Worm (Caenorhabditis elegans) whole organism, L4 larva: ENCODE results near the gene nep-20.
A peak's percentile ranks its signal among the peaks of the same experiment; 100 is the strongest.

Experiments
- Y5F2A.4 ChIP-seq: fragments of 200-800 bp; sonication (Bioruptor generic); optimal IDR thresholded peaks from 2 replicates; lab custom pipeline; 2018; ENCODE audit warnings: mild to moderate bottlenecking, missing genetic modification characterization, missing compliant biosample characterization
- aha-1 ChIP-seq: fragments of 150-350 bp; peaks from one replicate; lab custom pipeline; 2014; ENCODE audit warnings: missing biosample characterization, missing genetic modification characterization
- attf-4 ChIP-seq: sonication (generic microtip); optimal IDR thresholded peaks from 3 replicates; lab custom pipeline; 2017; ENCODE audit warnings: missing biosample characterization, missing genetic modification characterization
- ceh-44 ChIP-seq: fragments of 200-800 bp; sonication (Bioruptor generic); IDR thresholded peaks from 2 replicates; pipeline ENCODE4 v1.3.6; 2022; ENCODE audit warnings: missing genetic modification reagents, missing genetic modification characterization, missing compliant biosample characterization
- ceh-82 ChIP-seq: sonication (generic microtip); optimal IDR thresholded peaks from 2 replicates; lab custom pipeline; 2017; ENCODE audit warnings: missing biosample characterization, missing genetic modification characterization
- ces-1 ChIP-seq: fragments of 150-350 bp; sonication (generic microtip); optimal IDR thresholded peaks from 4 replicates; lab custom pipeline; 2014; ENCODE audit warnings: missing biosample characterization, missing genetic modification reagents, missing genetic modification characterization
- cey-2 ChIP-seq: sonication (generic microtip); optimal IDR thresholded peaks from 3 replicates; lab custom pipeline; 2017; ENCODE audit warnings: missing genetic modification characterization, mild to moderate bottlenecking, missing compliant biosample characterization, antibody characterized with exemption, borderline replicate concordance; ENCODE audit not compliant: insufficient read depth
- ctbp-1 ChIP-seq: fragments of 200-800 bp; sonication (Bioruptor generic); IDR thresholded peaks from 2 replicates; pipeline ENCODE4 v1.3.6; 2022; ENCODE audit warnings: missing genetic modification reagents, missing genetic modification characterization, missing compliant biosample characterization
- daf-19 ChIP-seq: fragments of 200-800 bp; sonication (Bioruptor generic); conservative IDR thresholded peaks from 2 replicates; pipeline ENCODE4 v1.3.6; 2022; ENCODE audit warnings: missing genetic modification characterization, missing compliant biosample characterization
- dmd-9 ChIP-seq: fragments of 200-800 bp; sonication (Bioruptor generic); IDR thresholded peaks from 2 replicates; pipeline ENCODE4 v1.3.6; 2022; ENCODE audit warnings: missing genetic modification reagents, missing genetic modification characterization, missing compliant biosample characterization
- dpl-1 ChIP-seq: fragments of 150-350 bp; optimal IDR thresholded peaks from 2 replicates; lab custom pipeline; 2014; ENCODE audit warnings: missing biosample characterization, missing genetic modification reagents, missing genetic modification characterization
- egl-27 ChIP-seq: sonication (generic microtip); optimal IDR thresholded peaks from 3 replicates; lab custom pipeline; 2017; ENCODE audit warnings: missing biosample characterization, missing genetic modification reagents, missing genetic modification characterization
- egl-43 ChIP-seq: fragments of 200-800 bp; sonication (Bioruptor generic); IDR thresholded peaks from 2 replicates; pipeline ENCODE4 v1.3.6; 2022; ENCODE audit warnings: missing genetic modification reagents, missing genetic modification characterization, missing compliant biosample characterization
- hif-1 ChIP-seq, 2 experiments: sonication (generic microtip); optimal IDR thresholded peaks; 2 replicates each; lab custom pipeline; 2016 to 2017; ENCODE audit warnings: missing compliant biosample characterization in 2 of 2, missing genetic modification characterization in 2 of 2, missing genetic modification reagents in 2 of 2, missing genotype in 2 of 2, mild to moderate bottlenecking in 1 of 2
- hlh-11 ChIP-seq: fragments of 200-800 bp; sonication (Bioruptor generic); optimal IDR thresholded peaks from 2 replicates; lab custom pipeline; 2018; ENCODE audit warnings: mild to moderate bottlenecking, missing genetic modification characterization, missing compliant biosample characterization
- hlh-30 ChIP-seq: sonication (generic microtip); optimal IDR thresholded peaks from 2 replicates; lab custom pipeline; 2017; ENCODE audit warnings: antibody characterized with exemption, mild to moderate bottlenecking, missing genetic modification characterization, missing compliant biosample characterization; ENCODE audit not compliant: insufficient read depth
- hmg-1.1 ChIP-seq: fragments of 200-800 bp; sonication (Bioruptor generic); IDR thresholded peaks from 2 replicates; pipeline ENCODE4 v1.3.6; 2022; ENCODE audit warnings: missing genetic modification reagents, missing genetic modification characterization, missing compliant biosample characterization
- lsy-2 ChIP-seq, 2 experiments: fragments of 150-350 bp in 1 of 2; sonication (generic microtip) in 1 of 2; optimal IDR thresholded peaks; 2 replicates each; lab custom pipeline; 2014 to 2017; ENCODE audit warnings: missing biosample characterization in 2 of 2, missing genetic modification characterization in 2 of 2
- mdl-1 ChIP-seq, 2 experiments: fragments of 150-350 bp in 1 of 2; sonication (generic microtip) in 1 of 2; optimal IDR thresholded peaks; 2 replicates each; lab custom pipeline; 2014 to 2017; ENCODE audit warnings: missing biosample characterization in 2 of 2, missing genetic modification characterization in 2 of 2
- mdt-29 ChIP-seq: fragments of 200-800 bp; sonication (Bioruptor generic); IDR thresholded peaks from 2 replicates; pipeline ENCODE4 v1.3.6; 2022; ENCODE audit warnings: missing genetic modification reagents, missing genetic modification characterization, missing compliant biosample characterization
- mep-1 ChIP-seq: fragments of 150-350 bp; sonication (generic microtip); optimal IDR thresholded peaks from 3 replicates; lab custom pipeline; 2014; ENCODE audit warnings: missing biosample characterization, missing genetic modification characterization
- mxl-3 ChIP-seq: fragments of 200-800 bp; sonication (Bioruptor generic); optimal IDR thresholded peaks from 2 replicates; lab custom pipeline; 2018; ENCODE audit warnings: mild to moderate bottlenecking, missing genetic modification characterization, missing compliant biosample characterization
- nhr-237 ChIP-seq: sonication (generic microtip); optimal IDR thresholded peaks from 2 replicates; lab custom pipeline; 2017; ENCODE audit warnings: missing biosample characterization, missing genetic modification characterization
- nhr-25 ChIP-seq: sonication (generic microtip); optimal IDR thresholded peaks from 2 replicates; lab custom pipeline; 2017; ENCODE audit warnings: missing genetic modification characterization, mild to moderate bottlenecking, missing compliant biosample characterization, antibody characterized with exemption, moderate library complexity, borderline replicate concordance; ENCODE audit not compliant: insufficient read depth
- nhr-76 ChIP-seq: fragments of 150-350 bp; optimal IDR thresholded peaks from 2 replicates; lab custom pipeline; 2014; ENCODE audit warnings: missing biosample characterization, missing genetic modification characterization
- nhr-77 ChIP-seq: fragments of 150-350 bp; optimal IDR thresholded peaks from 2 replicates; lab custom pipeline; 2014; ENCODE audit warnings: missing biosample characterization, missing genetic modification characterization
- php-3 ChIP-seq: fragments of 200-800 bp; sonication (Bioruptor generic); IDR thresholded peaks from 2 replicates; pipeline ENCODE4 v1.3.6; 2022; ENCODE audit warnings: missing genetic modification reagents, missing genetic modification characterization, missing compliant biosample characterization
- rbr-2 ChIP-seq: sonication (generic microtip); optimal IDR thresholded peaks from 2 replicates; lab custom pipeline; 2016; ENCODE audit warnings: missing genotype, missing genetic modification characterization, missing compliant biosample characterization
- set-16 ChIP-seq: fragments of 200-800 bp; sonication (Bioruptor generic); IDR thresholded peaks from 2 replicates; pipeline ENCODE4 v1.3.6; 2022; ENCODE audit warnings: missing genetic modification reagents, missing genetic modification characterization, missing compliant biosample characterization
- skn-1 ChIP-seq: fragments of 150-350 bp; optimal IDR thresholded peaks from 2 replicates; lab custom pipeline; 2014; ENCODE audit warnings: missing biosample characterization, missing genetic modification characterization
- unc-130 ChIP-seq: sonication (generic microtip); optimal IDR thresholded peaks from 2 replicates; lab custom pipeline; 2016; ENCODE audit warnings: missing genetic modification reagents, missing genetic modification characterization, missing compliant biosample characterization
- unc-39 ChIP-seq: sonication (generic microtip); optimal IDR thresholded peaks from 2 replicates; lab custom pipeline; 2017; ENCODE audit warnings: missing biosample characterization, missing genetic modification characterization
- unc-62 ChIP-seq, 3 experiments: fragments of 150-350 bp in 1 of 3; sonication (generic microtip); optimal IDR thresholded peaks in 2 of 3; peaks in 1 of 3; 1 replicate in 1 of 3; 2 replicates in 2 of 3; lab custom pipeline; 2014 to 2017; ENCODE audit warnings: missing biosample characterization in 3 of 3, missing genetic modification characterization in 3 of 3, missing genetic modification reagents in 3 of 3, missing genotype in 1 of 3
- zfp-2 ChIP-seq: sonication (generic microtip); optimal IDR thresholded peaks from 2 replicates; lab custom pipeline; 2016; ENCODE audit warnings: mild to moderate bottlenecking, missing genetic modification characterization, missing compliant biosample characterization
- ztf-7 ChIP-seq: fragments of 150-350 bp; optimal IDR thresholded peaks from 2 replicates; lab custom pipeline; 2014; ENCODE audit warnings: missing biosample characterization, missing genetic modification characterization

Gene nep-20

ce11 chrII:3434893-3435503 is 39.6 kb upstream of the nep-20 start (continued):
- no peak for TF ChIP-seq Y5F2A.4 (GFP tag; lab: Kevin White, UChicago)

- TF ChIP-seq egl-27 (tag; lab: Kevin White, UChicago) (no peak), ceh-44 (GFP tag; lab: Robert Waterston, UW) (no peak), nhr-237 (tag; lab: Kevin White, UChicago) (no peak), hlh-30 (tag; lab: Kevin White, UChicago) (no peak), mxl-3 (no peak), egl-43 (no peak), unc-39 (tag; lab: Kevin White, UChicago) (no peak), unc-62 (GFP tag; optimal IDR thresholded peaks at IDR 0.05 in 1 of 2; lab: Kevin White, UChicago) (no peak), unc-62 (tag; optimal IDR thresholded peaks at IDR 0.05; lab: Kevin White, UChicago) (no peak), attf-4 (no peak), dpl-1 (no peak), daf-19 (GFP tag; lab: Robert Waterston, UW) (no peak), ces-1 (GFP tag; lab: Kevin White, UChicago) (no peak), hlh-11 (tag; lab: Kevin White, UChicago) (no peak), dmd-9 (no peak), cey-2 (tag; lab: Kevin White, UChicago) (no peak), mdt-29 (GFP tag; lab: Robert Waterston, UW) (no peak)
Measured at ce11 chrII:3429400-3429799, 34.0 kb upstream of the nep-20 start, which contains the start of gene C16C8.18. Gene C16C8.18, plus strand, starts transcription at chrII:3429700.

ce11 chrII:3428158-3428704 is 32.8 kb upstream of the nep-20 start:
- TF ChIP-seq set-16 (peak; percentile 82), hif-1 (tag; optimal IDR thresholded peaks at IDR 0.05; lab: Kevin White, UChicago) (peak in 1 of 2 experiments; percentile 18), hlh-11 (tag; lab: Kevin White, UChicago) (peak; percentile 1), egl-43 (0 out of 2 replicates have a peak, but pooled peaks have one; percentile 20), mdl-1 (tag; optimal IDR thresholded peaks at IDR 0.05; lab: Kevin White, UChicago) (peak in 1 of 2 experiments; percentile 47), nhr-77 (no peak), hlh-30 (tag; lab: Kevin White, UChicago) (peak; percentile 69), nhr-76 (tag; lab: Kevin White, UChicago) (no peak), aha-1 (tag; lab: Kevin White, UChicago) (peak; percentile 93), php-3 (GFP tag; lab: Robert Waterston, UW) (no peak), lsy-2 (tag; optimal IDR thresholded peaks at IDR 0.05; lab: Kevin White, UChicago) (peak in 1 of 2 experiments; percentile 29), mep-1 (tag; lab: Kevin White, UChicago) (peak; percentile 46), nhr-25 (tag; lab: Kevin White, UChicago) (no peak), skn-1 (tag; lab: Kevin White, UChicago) (no peak), rbr-2 (tag; lab: Kevin White, UChicago) (peak; percentile 41), zfp-2 (tag; lab: Kevin White, UChicago) (no peak), hmg-1.1 (GFP tag; lab: Robert Waterston, UW) (peak; percentile 71), ctbp-1 (GFP tag; lab: Robert Waterston, UW) (0 out of 2 replicates have a peak, but pooled peaks have one; percentile 33), ztf-7 (no peak), unc-130 (GFP tag; lab: Kevin White, UChicago) (no peak), ceh-82 (tag; lab: Kevin White, UChicago) (no peak)
